Fruit fly (Drosophila melanogaster) whole organism, adult: ENCODE measurements around the gene CG7006.

ENCODE experiments used
- CG11617 ChIP-seq: fragments of 200-800 bp; sonication (Bioruptor generic); optimal IDR thresholded peaks from 2 replicates; lab custom pipeline; 2017; ENCODE audit warnings: mild to moderate bottlenecking, missing biosample characterization, missing genetic modification reagents, missing genetic modification characterization
- CG12768 ChIP-seq: fragments of 200-800 bp; sonication (Bioruptor generic); optimal IDR thresholded peaks from 2 replicates; lab custom pipeline; 2017; ENCODE audit warnings: missing biosample characterization, missing genetic modification characterization, mild to moderate bottlenecking, moderate library complexity, missing genetic modification reagents
- CG14711 ChIP-seq: fragments of 200-800 bp; sonication (Bioruptor generic); optimal IDR thresholded peaks from 2 replicates; lab custom pipeline; 2018; ENCODE audit warnings: missing biosample characterization, mild to moderate bottlenecking, missing genetic modification characterization, moderate library complexity
- CG1620 ChIP-seq: fragments of 200-800 bp; sonication (Bioruptor generic); optimal IDR thresholded peaks from 2 replicates; lab custom pipeline; 2016; ENCODE audit warnings: missing biosample characterization, missing genetic modification characterization
- CG33017 ChIP-seq: fragments of 200-800 bp; sonication (Bioruptor generic); optimal IDR thresholded peaks from 2 replicates; lab custom pipeline; 2018; ENCODE audit warnings: missing biosample characterization, mild to moderate bottlenecking, missing genetic modification characterization, moderate library complexity
- CG5204 ChIP-seq: fragments of 200-800 bp; sonication (Bioruptor generic); optimal IDR thresholded peaks from 2 replicates; lab custom pipeline; 2016; ENCODE audit warnings: missing biosample characterization, missing genetic modification characterization
- CG7045 ChIP-seq: fragments of 200-800 bp; sonication (Bioruptor generic); optimal IDR thresholded peaks from 2 replicates; lab custom pipeline; 2017; ENCODE audit warnings: missing biosample characterization, mild to moderate bottlenecking, missing genetic modification characterization
- Clk ChIP-seq: fragments of 200-800 bp; sonication (Bioruptor generic); optimal IDR thresholded peaks from 2 replicates; lab custom pipeline; 2017; ENCODE audit warnings: missing biosample characterization, missing genetic modification characterization
- Crg-1 ChIP-seq: fragments of 200-800 bp; sonication (Bioruptor generic); optimal IDR thresholded peaks from 2 replicates; lab custom pipeline; 2016; ENCODE audit warnings: missing biosample characterization, missing genetic modification characterization
- Hr96 ChIP-seq: fragments of 200-800 bp; sonication (Bioruptor generic); optimal IDR thresholded peaks from 2 replicates; lab custom pipeline; 2016; ENCODE audit warnings: missing biosample characterization, missing genetic modification characterization
- Mnt ChIP-seq: fragments of 200-800 bp; sonication (Bioruptor generic); optimal IDR thresholded peaks from 2 replicates; lab custom pipeline; 2016; ENCODE audit warnings: missing biosample characterization, mild to moderate bottlenecking, missing genetic modification characterization
- bab1 ChIP-seq: fragments of 200-800 bp; sonication (Bioruptor generic); optimal IDR thresholded peaks from 3 replicates; lab custom pipeline; 2019; ENCODE audit warnings: missing biosample characterization, mild to moderate bottlenecking, missing genetic modification characterization, moderate library complexity
- cic ChIP-seq: fragments of 200-800 bp; sonication (Bioruptor generic); optimal IDR thresholded peaks from 2 replicates; lab custom pipeline; 2017; ENCODE audit warnings: missing biosample characterization, mild to moderate bottlenecking, missing genetic modification characterization, moderate library complexity
- cnc ChIP-seq, 2 experiments: fragments of >200 bp; optimal IDR thresholded peaks; 2 replicates each; lab custom pipeline; 2017
- kay ChIP-seq: fragments of 200-800 bp; sonication (Bioruptor generic); peaks from one replicate; lab custom pipeline; 2016; ENCODE audit warnings: missing biosample characterization, missing genetic modification characterization, borderline replicate concordance
- ovo ChIP-seq: fragments of 200-800 bp; sonication (Bioruptor generic); optimal IDR thresholded peaks from 2 replicates; lab custom pipeline; 2016; ENCODE audit warnings: missing biosample characterization, missing genetic modification characterization
- pad ChIP-seq: fragments of 200-800 bp; sonication (Bioruptor generic); optimal IDR thresholded peaks from 3 replicates; lab custom pipeline; 2017; ENCODE audit warnings: missing biosample characterization, missing genetic modification characterization, mild to moderate bottlenecking, moderate library complexity, missing genetic modification reagents
- tj ChIP-seq: fragments of 200-800 bp; sonication (Bioruptor generic); optimal IDR thresholded peaks from 3 replicates; lab custom pipeline; 2017; ENCODE audit warnings: missing biosample characterization, mild to moderate bottlenecking, missing genetic modification characterization, moderate library complexity
- toe ChIP-seq: fragments of 200-800 bp; sonication (Bioruptor generic); optimal IDR thresholded peaks from 2 replicates; lab custom pipeline; 2016; ENCODE audit warnings: missing biosample characterization, missing genetic modification characterization

Gene CG7006

DNA sequence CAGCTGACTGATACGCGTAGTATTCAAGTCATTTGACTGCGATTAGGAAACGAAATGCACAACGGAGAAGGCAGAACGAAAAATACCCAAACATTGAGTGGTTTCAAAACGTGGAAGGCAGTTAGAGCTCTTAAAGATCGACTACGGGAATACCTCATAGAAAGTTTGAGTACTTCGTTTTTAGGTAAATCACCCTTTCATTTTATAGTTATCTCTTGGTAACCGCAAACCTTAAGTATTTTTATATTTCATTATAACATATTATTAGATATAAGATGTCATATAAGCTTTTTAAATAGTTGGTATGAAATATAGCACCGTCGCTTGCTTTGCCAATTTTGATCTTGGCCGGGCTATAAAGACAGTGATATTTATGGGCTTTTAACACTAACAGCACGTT is 5.3 kb upstream of the CG7006 start:
- TF ChIP-seq tj (GFP tag; lab: Kevin White, UChicago) (no peak), kay (GFP tag; lab: Kevin White, UChicago) (no peak), Hr96 (no peak), Mnt (GFP tag; lab: Kevin White, UChicago) (no peak), CG12768 (GFP tag; lab: Kevin White, UChicago) (no peak), CG33017 (tag; lab: Kevin White, UChicago) (no peak), pad (GFP tag; lab: Kevin White, UChicago) (no peak), CG11617 (GFP tag; lab: Kevin White, UChicago) (no peak), CG7045 (no peak), ovo (GFP tag; lab: Kevin White, UChicago) (no peak)

dm6 chr3R:24845952-24846848 is 4.2 kb upstream of the CG7006 start:
- TF ChIP-seq tj (GFP tag; lab: Kevin White, UChicago), result peak; percentile 84
- TF ChIP-seq CG5204, result no peak
- no peak for TF ChIP-seq Clk

dm6 chr3R:24851429-24851828 is 1.0 kb downstream of the CG7006 start, which contains the start of gene Nct:
TSS of gene Nct (plus strand) at chr3R:24851601.
- TF ChIP-seq cnc (optimal IDR thresholded peaks at IDR 0.05; lab: Kevin White, UChicago), result peak in 1 of 2 experiments; percentile 28
- no peak for TF ChIP-seq CG1620 (GFP tag; lab: Kevin White, UChicago)

- TF ChIP-seq ovo (GFP tag; lab: Kevin White, UChicago) (no peak), cic (no peak), CG33017 (tag; lab: Kevin White, UChicago) (no peak), CG11617 (GFP tag; lab: Kevin White, UChicago) (no peak), Hr96 (no peak), tj (GFP tag; lab: Kevin White, UChicago) (no peak), Mnt (GFP tag; lab: Kevin White, UChicago) (no peak), toe (GFP tag; lab: Kevin White, UChicago) (no peak)
Observed at dm6 chr3R:24856143-24856542, 5.7 kb downstream of the CG7006 start, which contains the start of gene HDAC11. TSS of gene HDAC11 (minus strand) at chr3R:24856243.

- no peak for TF ChIP-seq Hr96
- no peak for TF ChIP-seq ovo (GFP tag; lab: Kevin White, UChicago)
- no peak for TF ChIP-seq CG7045
- no peak for TF ChIP-seq tj (GFP tag; lab: Kevin White, UChicago)
- no peak for TF ChIP-seq CG12768 (GFP tag; lab: Kevin White, UChicago)
- TF ChIP-seq CG33017 (tag; lab: Kevin White, UChicago), result no peak
- TF ChIP-seq kay (GFP tag; lab: Kevin White, UChicago), result no peak
- no peak for TF ChIP-seq CG1620 (GFP tag; lab: Kevin White, UChicago)
- TF ChIP-seq CG5204, result no peak
- TF ChIP-seq CG11617 (GFP tag; lab: Kevin White, UChicago), result no peak
Observed at dm6 chr3R:24857459-24857858, 7.0 kb downstream of the CG7006 start, which contains the start of gene CAH4. TSS of gene CAH4 (minus strand) at chr3R:24857559.

dm6 chr3R:24859701-24860100 is 9.3 kb downstream of the CG7006 start, which contains the start of gene ppk22:
TSS of gene ppk22 (minus strand) at chr3R:24859801.
- TF ChIP-seq CG5204 (no peak), CG7045 (no peak), CG14711 (tag; lab: Kevin White, UChicago) (no peak)

dm6 chr3R:24860316-24860826 is 9.9 kb downstream of the CG7006 start, which contains the start of gene CG13639:
TSS of gene CG13639 (minus strand) at chr3R:24860366.
- TF ChIP-seq cnc (optimal IDR thresholded peaks at IDR 0.05; lab: Kevin White, UChicago) (peak in 1 of 2 experiments; percentile 42), ovo (GFP tag; lab: Kevin White, UChicago) (peak; percentile 48), Crg-1 (GFP tag; lab: Kevin White, UChicago) (no peak), Clk (no peak), CG7045 (no peak)

DNA sequence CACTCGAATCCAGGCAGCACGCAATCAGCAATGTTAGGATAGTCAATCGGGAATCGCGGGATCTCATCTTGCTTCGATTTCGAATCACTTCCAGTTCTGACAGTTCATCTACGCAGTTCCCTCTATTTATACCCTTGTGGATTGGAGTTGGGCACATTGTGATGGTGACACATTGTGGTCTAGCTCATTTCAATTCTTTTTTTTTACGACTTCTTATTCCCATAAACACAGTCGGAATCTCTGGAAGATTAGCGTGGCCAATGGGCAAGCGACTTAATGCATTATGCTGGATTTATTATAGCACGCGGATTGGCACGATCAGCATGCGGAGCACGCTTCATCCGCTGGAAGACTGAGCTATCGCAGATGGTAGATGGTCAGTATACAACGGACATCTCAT is 11.6 kb downstream of the CG7006 start, which contains the start of gene CG13640:
CG13640 (minus strand) TSS at position 101 of the 400 bp plus-strand sequence.
- TF ChIP-seq CG12768 (GFP tag; lab: Kevin White, UChicago) (no peak), ovo (GFP tag; lab: Kevin White, UChicago) (no peak), CG33017 (tag; lab: Kevin White, UChicago) (no peak), pad (GFP tag; lab: Kevin White, UChicago) (no peak), cnc (optimal IDR thresholded peaks at IDR 0.05; lab: Kevin White, UChicago) (no peak), kay (GFP tag; lab: Kevin White, UChicago) (no peak), Mnt (GFP tag; lab: Kevin White, UChicago) (no peak), CG7045 (no peak), CG11617 (GFP tag; lab: Kevin White, UChicago) (no peak), Hr96 (no peak), cic (no peak), bab1 (GFP tag; lab: Kevin White, UChicago) (no peak), CG14711 (tag; lab: Kevin White, UChicago) (no peak)
